In the genomic region with DNA sequence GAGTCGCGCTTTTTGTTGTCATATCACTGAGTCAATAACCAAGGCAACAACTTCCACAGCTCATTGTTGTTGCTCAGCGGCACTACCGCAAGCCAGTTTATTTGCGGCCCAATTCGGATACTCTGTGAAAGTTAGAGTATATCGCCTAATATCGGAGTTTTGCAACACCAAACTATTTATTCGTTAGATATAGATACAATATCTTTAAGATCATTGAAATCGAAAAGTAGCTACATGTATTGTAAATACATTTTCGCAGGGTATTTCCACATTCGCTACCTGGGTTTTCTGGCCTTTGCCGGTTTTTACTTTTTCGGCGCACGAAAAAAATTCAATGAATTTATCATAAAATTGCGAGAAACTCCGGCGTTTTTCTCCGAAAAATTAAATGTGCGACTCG, we compare ENCODE assay signal across 1 fruit fly cellular context.
A peak's percentile ranks its signal among the peaks of the same experiment; 100 is the strongest.
TF ChIP-seq lines count a peak whose summit lies in the region.

No protein-coding gene starts in this region.

TF ChIP-seq in whole organism, embryonic, 481 proteins besides CTCF, POLR2A, EP300 and RAD21 (continued from another document and continues in another):
- TF ChIP-seq Taf1 (GFP tag; IDR thresholded peaks at IDR 0.05; lab: Robert Waterston, UW), result 0 out of 2 replicates have a peak, but pooled peaks have one; percentile 42
- peak; percentile 64 for TF ChIP-seq CG1233 (GFP tag; optimal IDR thresholded peaks at IDR 0.05; lab: Kevin White, UChicago)
- no peak for TF ChIP-seq pfk (GFP tag; optimal IDR thresholded peaks at IDR 0.05; lab: Kevin White, UChicago)
- TF ChIP-seq Atf3 (GFP tag; optimal IDR thresholded peaks at IDR 0.05; lab: Kevin White, UChicago), result peak; percentile 13
- TF ChIP-seq ap (GFP tag; IDR thresholded peaks at IDR 0.05; lab: Robert Waterston, UW), result peak; percentile 66
- TF ChIP-seq CG17359 (tag; optimal IDR thresholded peaks at IDR 0.05; lab: Kevin White, UChicago), result peak; percentile 73
- no peak for TF ChIP-seq CG3407 (GFP tag; optimal IDR thresholded peaks at IDR 0.05; lab: Kevin White, UChicago)
- peak; percentile 23 for TF ChIP-seq pnt (GFP tag; optimal IDR thresholded peaks at IDR 0.05; lab: Kevin White, UChicago)
- TF ChIP-seq cad (GFP tag; optimal IDR thresholded peaks at IDR 0.05; lab: Kevin White, UChicago), result no peak
- TF ChIP-seq kni (GFP tag; optimal IDR thresholded peaks at IDR 0.05; lab: Kevin White, UChicago), result no peak
- peak; percentile 71 for TF ChIP-seq CG43689 (GFP tag; IDR thresholded peaks at IDR 0.05; lab: Robert Waterston, UW)
- no peak for TF ChIP-seq vnd (GFP tag; IDR thresholded peaks at IDR 0.05; lab: Robert Waterston, UW; ENCODE audit: partially characterized antibody)
- TF ChIP-seq lbe (GFP tag; optimal IDR thresholded peaks at IDR 0.05; lab: Kevin White, UChicago), result peak; percentile 77
- peak; percentile 23 for TF ChIP-seq CG34376 (GFP tag; optimal IDR thresholded peaks at IDR 0.05; lab: Kevin White, UChicago)
- no peak for TF ChIP-seq stwl (tag; optimal IDR thresholded peaks at IDR 0.05; lab: Kevin White, UChicago)
- TF ChIP-seq esg (GFP tag; conservative IDR thresholded peaks at IDR 0.05; lab: Robert Waterston, UW), result peak; percentile 73
- TF ChIP-seq lilli (GFP tag; optimal IDR thresholded peaks at IDR 0.05; lab: Kevin White, UChicago), result peak; percentile 73
- TF ChIP-seq dm (GFP tag; optimal IDR thresholded peaks at IDR 0.05; lab: Kevin White, UChicago), result peak; percentile 10
- TF ChIP-seq CG2116 (GFP tag; optimal IDR thresholded peaks at IDR 0.05; lab: Kevin White, UChicago), result no peak
- TF ChIP-seq fd3F (GFP tag; optimal IDR thresholded peaks at IDR 0.05; lab: Kevin White, UChicago), result peak; percentile 50
- TF ChIP-seq Dip3 (GFP tag; optimal IDR thresholded peaks at IDR 0.05; lab: Kevin White, UChicago), result peak; percentile 44
- TF ChIP-seq CG8478 (optimal IDR thresholded peaks at IDR 0.05; lab: Kevin White, UChicago), result no peak
- no peak for TF ChIP-seq HLHmδ (GFP tag; optimal IDR thresholded peaks at IDR 0.05; lab: Kevin White, UChicago)
- peak; percentile 39; the same call in 1 of the 2 replicates for TF ChIP-seq CG6272 (GFP tag; IDR thresholded peaks at IDR 0.05; lab: Robert Waterston, UW)
- TF ChIP-seq CG9437 (GFP tag; optimal IDR thresholded peaks at IDR 0.05; lab: Kevin White, UChicago), result peak; percentile 39
- TF ChIP-seq Dref (GFP tag; IDR thresholded peaks at IDR 0.05; lab: Robert Waterston, UW), result 0 out of 2 replicates have a peak, but pooled peaks have one; percentile 22
- peak; percentile 70 for TF ChIP-seq chm (GFP tag; IDR thresholded peaks at IDR 0.05; lab: Robert Waterston, UW)
- TF ChIP-seq prd (optimal IDR thresholded peaks at IDR 0.05; lab: Kevin White, UChicago), result no peak
- peak; percentile 88 for TF ChIP-seq prd (GFP tag; IDR thresholded peaks at IDR 0.05; lab: Robert Waterston, UW)
- TF ChIP-seq Fer1 (GFP tag; optimal IDR thresholded peaks at IDR 0.05; lab: Kevin White, UChicago), result no peak
- TF ChIP-seq CG3995 (GFP tag; optimal IDR thresholded peaks at IDR 0.05; lab: Kevin White, UChicago), result peak; percentile 0
- TF ChIP-seq GATAe (GFP tag; conservative IDR thresholded peaks at IDR 0.05; lab: Robert Waterston, UW), result no peak; the same call in 1 of the 2 replicates
- TF ChIP-seq CG7987 (GFP tag; optimal IDR thresholded peaks at IDR 0.05; lab: Kevin White, UChicago), result peak; percentile 20
- peak; percentile 78 for TF ChIP-seq CG10366 (GFP tag; IDR thresholded peaks at IDR 0.05; lab: Robert Waterston, UW)
- peak; percentile 5 for TF ChIP-seq maf-S (GFP tag; optimal IDR thresholded peaks at IDR 0.05; lab: Kevin White, UChicago)
- TF ChIP-seq CG18619 (GFP tag; optimal IDR thresholded peaks at IDR 0.05; lab: Kevin White, UChicago), result peak; percentile 53
- peak; percentile 69 for TF ChIP-seq D19B (GFP tag; optimal IDR thresholded peaks at IDR 0.05; lab: Kevin White, UChicago)
- peak; percentile 41 for TF ChIP-seq CG12155 (GFP tag; optimal IDR thresholded peaks at IDR 0.05; lab: Kevin White, UChicago)
- TF ChIP-seq Poxn (GFP tag; IDR thresholded peaks at IDR 0.05; lab: Robert Waterston, UW), result no peak
- peak; percentile 77 for TF ChIP-seq Optix (GFP tag; IDR thresholded peaks at IDR 0.05; lab: Robert Waterston, UW)
- no peak for TF ChIP-seq Hr39 (optimal IDR thresholded peaks at IDR 0.05; lab: Kevin White, UChicago)
- TF ChIP-seq CG5245 (GFP tag; optimal IDR thresholded peaks at IDR 0.05; lab: Kevin White, UChicago), result peak; percentile 33
- TF ChIP-seq CG33557 (GFP tag; optimal IDR thresholded peaks at IDR 0.05; lab: Kevin White, UChicago), result no peak
- no peak for TF ChIP-seq CG34224 (GFP tag; IDR thresholded peaks at IDR 0.05; lab: Robert Waterston, UW; ENCODE audit: partially characterized antibody)
- TF ChIP-seq Fer3 (tag; optimal IDR thresholded peaks at IDR 0.05; lab: Kevin White, UChicago), result peak; percentile 73
- TF ChIP-seq sim (GFP tag; IDR thresholded peaks at IDR 0.05; lab: Robert Waterston, UW), result no peak
- no peak for TF ChIP-seq mld (GFP tag; IDR thresholded peaks at IDR 0.05; lab: Robert Waterston, UW; ENCODE audit: partially characterized antibody)
- peak; percentile 57 for TF ChIP-seq CG10959 (GFP tag; IDR thresholded peaks at IDR 0.05; lab: Robert Waterston, UW)
- TF ChIP-seq NfI (GFP tag; optimal IDR thresholded peaks at IDR 0.05; lab: Kevin White, UChicago), result peak; percentile 80
- TF ChIP-seq Meics (GFP tag; optimal IDR thresholded peaks at IDR 0.05; lab: Kevin White, UChicago), result peak; percentile 82
- TF ChIP-seq Nf-YA (GFP tag; IDR thresholded peaks at IDR 0.05; lab: Robert Waterston, UW), result no peak
- no peak for TF ChIP-seq nerfin-2 (GFP tag; IDR thresholded peaks at IDR 0.05; lab: Robert Waterston, UW; ENCODE audit: partially characterized antibody)
- TF ChIP-seq CG4730 (GFP tag; IDR thresholded peaks at IDR 0.05; lab: Robert Waterston, UW), result peak; percentile 60
- TF ChIP-seq CG15514 (GFP tag; optimal IDR thresholded peaks at IDR 0.05; lab: Kevin White, UChicago), result peak; percentile 43
- TF ChIP-seq Doc3 (GFP tag; IDR thresholded peaks at IDR 0.05; lab: Robert Waterston, UW; ENCODE audit: partially characterized antibody), result no peak
- TF ChIP-seq gfzf (GFP tag; optimal IDR thresholded peaks at IDR 0.05; lab: Kevin White, UChicago), result no peak
- TF ChIP-seq CG11398 (GFP tag; optimal IDR thresholded peaks at IDR 0.05; lab: Kevin White, UChicago), result no peak
- TF ChIP-seq CG3163 (GFP tag; optimal IDR thresholded peaks at IDR 0.05; lab: Kevin White, UChicago), result peak; percentile 23
- TF ChIP-seq gcm (GFP tag; optimal IDR thresholded peaks at IDR 0.05; lab: Kevin White, UChicago), result peak; percentile 38
- no peak for TF ChIP-seq croc (GFP tag; conservative IDR thresholded peaks at IDR 0.05; lab: Robert Waterston, UW)
- TF ChIP-seq phol (tag; optimal IDR thresholded peaks at IDR 0.05; lab: Kevin White, UChicago), result peak; percentile 61
- TF ChIP-seq Ravus (GFP tag; IDR thresholded peaks at IDR 0.05; lab: Robert Waterston, UW), result peak; percentile 54
- TF ChIP-seq nom (GFP tag; optimal IDR thresholded peaks at IDR 0.05; lab: Kevin White, UChicago), result no peak
- TF ChIP-seq dati (GFP tag; IDR thresholded peaks at IDR 0.05; lab: Robert Waterston, UW), result peak; percentile 53; the same call in 1 of the 2 replicates
- peak; percentile 47 for TF ChIP-seq jumu (GFP tag; optimal IDR thresholded peaks at IDR 0.05; lab: Kevin White, UChicago)
- TF ChIP-seq CG17328 (GFP tag; IDR thresholded peaks at IDR 0.05; lab: Robert Waterston, UW), result peak; percentile 72
- TF ChIP-seq inv (GFP tag; IDR thresholded peaks at IDR 0.05; lab: Robert Waterston, UW; ENCODE audit: partially characterized antibody), result no peak
- TF ChIP-seq Abd-B (GFP tag; optimal IDR thresholded peaks at IDR 0.05; lab: Kevin White, UChicago), result peak; percentile 71
- TF ChIP-seq Dfd (GFP tag; optimal IDR thresholded peaks at IDR 0.05; lab: Kevin White, UChicago), result no peak
- peak; percentile 40 for TF ChIP-seq CG4854 (GFP tag; optimal IDR thresholded peaks at IDR 0.05; lab: Kevin White, UChicago)
- TF ChIP-seq Hmr (GFP tag; optimal IDR thresholded peaks at IDR 0.05; lab: Kevin White, UChicago), result peak; percentile 76
- no peak for TF ChIP-seq chinmo (GFP tag; IDR thresholded peaks at IDR 0.05; lab: Robert Waterston, UW; ENCODE audit: partially characterized antibody)
- TF ChIP-seq tin (GFP tag; optimal IDR thresholded peaks at IDR 0.05; lab: Kevin White, UChicago), result peak; percentile 40
- TF ChIP-seq Side (GFP tag; optimal IDR thresholded peaks at IDR 0.05; lab: Kevin White, UChicago), result peak; percentile 59
- peak; percentile 41 for TF ChIP-seq HLH54F (GFP tag; optimal IDR thresholded peaks at IDR 0.05; lab: Kevin White, UChicago)
- TF ChIP-seq abd-A (tag; optimal IDR thresholded peaks at IDR 0.05; lab: Kevin White, UChicago), result no peak
- TF ChIP-seq NC2α (GFP tag; optimal IDR thresholded peaks at IDR 0.05; lab: Kevin White, UChicago), result no peak
- TF ChIP-seq CG9215 (GFP tag; IDR thresholded peaks at IDR 0.05; lab: Robert Waterston, UW), result peak; percentile 67
- TF ChIP-seq Sin3A (optimal IDR thresholded peaks at IDR 0.05; lab: Kevin White, UChicago), result no peak
- TF ChIP-seq YL-1 (GFP tag; optimal IDR thresholded peaks at IDR 0.05; lab: Kevin White, UChicago), result no peak
- peak; percentile 35; the same call in 1 of the 2 replicates for TF ChIP-seq toy (GFP tag; IDR thresholded peaks at IDR 0.05; lab: Robert Waterston, UW)
- TF ChIP-seq stc (GFP tag; IDR thresholded peaks at IDR 0.05; lab: Robert Waterston, UW), result peak; percentile 79
- TF ChIP-seq CG4328 (GFP tag; optimal IDR thresholded peaks at IDR 0.05; lab: Kevin White, UChicago), result no peak
- TF ChIP-seq Trl (optimal IDR thresholded peaks at IDR 0.05; lab: Kevin White, UChicago), result no peak
- TF ChIP-seq Trl (GFP tag; optimal IDR thresholded peaks at IDR 0.05; lab: Kevin White, UChicago), result peak; percentile 47
- TF ChIP-seq B-H1 (GFP tag; IDR thresholded peaks at IDR 0.05; lab: Robert Waterston, UW), result peak; percentile 61; the same call in 2 of the 3 replicates
- TF ChIP-seq CoRest (tag; optimal IDR thresholded peaks at IDR 0.05; lab: Kevin White, UChicago), result peak; percentile 79
- no peak for TF ChIP-seq Hmx (GFP tag; optimal IDR thresholded peaks at IDR 0.05; lab: Kevin White, UChicago)
- TF ChIP-seq twi (tag; optimal IDR thresholded peaks at IDR 0.05; lab: Kevin White, UChicago), result no peak
- TF ChIP-seq crol (GFP tag; IDR thresholded peaks at IDR 0.05; lab: Robert Waterston, UW), result no peak
- TF ChIP-seq CG7372 (GFP tag; IDR thresholded peaks at IDR 0.05; lab: Robert Waterston, UW), result peak; percentile 62
- no peak for TF ChIP-seq CG10565 (GFP tag; optimal IDR thresholded peaks at IDR 0.05; lab: Kevin White, UChicago)
- peak; percentile 9 for TF ChIP-seq Jarid2 (GFP tag; optimal IDR thresholded peaks at IDR 0.05; lab: Kevin White, UChicago)
- TF ChIP-seq CG9932 (GFP tag; IDR thresholded peaks at IDR 0.05; lab: Robert Waterston, UW), result peak; percentile 77
- TF ChIP-seq CG15269 (tag; optimal IDR thresholded peaks at IDR 0.05; lab: Kevin White, UChicago), result peak; percentile 83
- TF ChIP-seq sc (optimal IDR thresholded peaks at IDR 0.05; lab: Kevin White, UChicago), result no peak
- TF ChIP-seq sc (GFP tag; optimal IDR thresholded peaks at IDR 0.05; lab: Kevin White, UChicago), result no peak
- TF ChIP-seq CG17612 (GFP tag; IDR thresholded peaks at IDR 0.05; lab: Robert Waterston, UW), result peak; percentile 53
- TF ChIP-seq Dbx (GFP tag; IDR thresholded peaks at IDR 0.05; lab: Robert Waterston, UW), result peak; percentile 80; the same call in 2 of the 3 replicates
- TF ChIP-seq CG13424 (tag; optimal IDR thresholded peaks at IDR 0.05; lab: Kevin White, UChicago), result peak; percentile 75
- TF ChIP-seq dmrt99B (tag; optimal IDR thresholded peaks at IDR 0.05; lab: Kevin White, UChicago), result peak; percentile 84
- TF ChIP-seq CG2199 (GFP tag; IDR thresholded peaks at IDR 0.05; lab: Robert Waterston, UW), result no peak
- peak; percentile 77 for TF ChIP-seq Oli (tag; optimal IDR thresholded peaks at IDR 0.05; lab: Kevin White, UChicago)
- peak; percentile 67 for TF ChIP-seq sd (tag; optimal IDR thresholded peaks at IDR 0.05; lab: Kevin White, UChicago)
- TF ChIP-seq sr (GFP tag; IDR thresholded peaks at IDR 0.05; lab: Robert Waterston, UW), result peak; percentile 34; the same call in 1 of the 3 replicates
- TF ChIP-seq CG10274 (GFP tag; optimal IDR thresholded peaks at IDR 0.05; lab: Kevin White, UChicago), result peak; percentile 62
- TF ChIP-seq CG2202 (tag; optimal IDR thresholded peaks at IDR 0.05; lab: Kevin White, UChicago), result no peak
- peak; percentile 97 for TF ChIP-seq Med (GFP tag; lab: Kevin White, UChicago)
- peak; percentile 91 for TF ChIP-seq slbo (GFP tag; IDR thresholded peaks at IDR 0.05; lab: Robert Waterston, UW)
- no peak for TF ChIP-seq CG13287 (GFP tag; IDR thresholded peaks at IDR 0.05; lab: Robert Waterston, UW; ENCODE audit: partially characterized antibody)
- peak; percentile 37 for TF ChIP-seq ewg (GFP tag; optimal IDR thresholded peaks at IDR 0.05; lab: Kevin White, UChicago)
- TF ChIP-seq Hsf (GFP tag; optimal IDR thresholded peaks at IDR 0.05; lab: Kevin White, UChicago), result peak; percentile 58
- TF ChIP-seq TFAM (GFP tag; optimal IDR thresholded peaks at IDR 0.05; lab: Kevin White, UChicago), result no peak
- TF ChIP-seq HmgZ (tag; optimal IDR thresholded peaks at IDR 0.05; lab: Kevin White, UChicago), result peak; percentile 61
- peak; percentile 44 for TF ChIP-seq scrt (GFP tag; optimal IDR thresholded peaks at IDR 0.05; lab: Kevin White, UChicago)
- TF ChIP-seq pan (optimal IDR thresholded peaks at IDR 0.05; lab: Kevin White, UChicago), result no peak
- peak in 1 of 2 experiments; percentile 85 for TF ChIP-seq pan (GFP tag; optimal IDR thresholded peaks at IDR 0.05 in 1 of 2, IDR thresholded peaks at IDR 0.05 in 1 of 2)
- TF ChIP-seq vvl (GFP tag; IDR thresholded peaks at IDR 0.05; lab: Robert Waterston, UW), result peak; percentile 83
- peak; percentile 63 for TF ChIP-seq CG10147 (GFP tag; optimal IDR thresholded peaks at IDR 0.05; lab: Kevin White, UChicago)
- no peak for TF ChIP-seq wek (GFP tag; optimal IDR thresholded peaks at IDR 0.05; lab: Kevin White, UChicago)
- TF ChIP-seq Nf-YB (GFP tag; optimal IDR thresholded peaks at IDR 0.05; lab: Kevin White, UChicago), result no peak
- peak; percentile 87 for TF ChIP-seq lmd (GFP tag; IDR thresholded peaks at IDR 0.05; lab: Robert Waterston, UW)
- TF ChIP-seq Gsc (GFP tag; IDR thresholded peaks at IDR 0.05; lab: Robert Waterston, UW), result 0 out of 2 replicates have a peak, but pooled peaks have one; percentile 41
- no peak for TF ChIP-seq hbn (GFP tag; IDR thresholded peaks at IDR 0.05; lab: Robert Waterston, UW; ENCODE audit: partially characterized antibody)
- peak; percentile 69; the same call in 2 of the 3 replicates for TF ChIP-seq ase (GFP tag; IDR thresholded peaks at IDR 0.05; lab: Robert Waterston, UW)
- no peak for TF ChIP-seq HLH4C (GFP tag; IDR thresholded peaks at IDR 0.05; lab: Robert Waterston, UW; ENCODE audit: partially characterized antibody)
- no peak for TF ChIP-seq Stat92E (GFP tag; optimal IDR thresholded peaks at IDR 0.05; lab: Kevin White, UChicago)
